Worm (Caenorhabditis elegans) whole organism, L2 larva: ENCODE measurements around the gene Y60A9A.1.

ENCODE experiments used
- Y55F3AM.14 ChIP-seq: fragments of 200-800 bp; sonication (Bioruptor generic); optimal IDR thresholded peaks from 2 replicates; lab custom pipeline; 2018; ENCODE audit warnings: mild to moderate bottlenecking, missing genetic modification characterization, missing compliant biosample characterization
- alr-1 ChIP-seq: fragments of 150-350 bp; optimal IDR thresholded peaks from 2 replicates; lab custom pipeline; 2014; ENCODE audit warnings: missing biosample characterization, missing genetic modification characterization
- ama-1 ChIP-seq: fragments of 150-350 bp; optimal IDR thresholded peaks from 2 replicates; lab custom pipeline; 2018; ENCODE audit warnings: inconsistent platforms
- lsy-2 ChIP-seq, 2 experiments: fragments of 150-350 bp in 1 of 2; sonication (generic microtip) in 1 of 2; optimal IDR thresholded peaks; 2 replicates each; lab custom pipeline; 2014 to 2017; ENCODE audit warnings: missing biosample characterization in 2 of 2, missing genetic modification characterization in 2 of 2
- nhr-23 ChIP-seq: fragments of 150-350 bp; optimal IDR thresholded peaks from 2 replicates; lab custom pipeline; 2014; ENCODE audit warnings: missing biosample characterization, missing genetic modification reagents, missing genetic modification characterization
- nhr-237 ChIP-seq: fragments of 150-350 bp; optimal IDR thresholded peaks from 2 replicates; lab custom pipeline; 2014; ENCODE audit warnings: missing biosample characterization, missing genetic modification characterization
- snpc-4 ChIP-seq: fragments of 150-350 bp; optimal IDR thresholded peaks from 2 replicates; lab custom pipeline; 2014; ENCODE audit warnings: missing biosample characterization, missing genetic modification characterization
- unc-55 ChIP-seq: fragments of 150-350 bp; sonication (generic microtip); optimal IDR thresholded peaks from 3 replicates; lab custom pipeline; 2014; ENCODE audit warnings: missing biosample characterization, missing genetic modification reagents, missing genetic modification characterization
- unc-62 ChIP-seq: fragments of 150-350 bp; optimal IDR thresholded peaks from 2 replicates; lab custom pipeline; 2014; ENCODE audit warnings: missing biosample characterization, missing genetic modification reagents, missing genetic modification characterization
- ztf-11 ChIP-seq: sonication (generic microtip); optimal IDR thresholded peaks from 2 replicates; lab custom pipeline; 2017; ENCODE audit warnings: missing biosample characterization, missing genetic modification characterization
- ztf-4 ChIP-seq: fragments of 150-350 bp; optimal IDR thresholded peaks from 2 replicates; lab custom pipeline; 2014; ENCODE audit warnings: missing biosample characterization, missing genetic modification characterization

ce11 chrX:14423105-14423504, 46.0 kb upstream of the Y60A9A.1 start, which contains the start of gene fipr-3:
- TF ChIP-seq ama-1 (lab: Kevin White, UChicago) (no peak), unc-55 (GFP tag; lab: Kevin White, UChicago) (no peak), snpc-4 (tag; lab: Kevin White, UChicago) (no peak), nhr-23 (tag; lab: Kevin White, UChicago) (no peak), Y55F3AM.14 (GFP tag; lab: Kevin White, UChicago) (no peak), lsy-2 (tag; optimal IDR thresholded peaks at IDR 0.05; lab: Kevin White, UChicago) (no peak), ztf-11 (no peak), alr-1 (tag; lab: Kevin White, UChicago) (no peak), unc-62 (GFP tag; lab: Kevin White, UChicago) (no peak), nhr-237 (tag; lab: Kevin White, UChicago) (no peak), ztf-4 (tag; lab: Kevin White, UChicago) (no peak)
